Worm (Caenorhabditis elegans): ENCODE data around the gene Y49E10.4.

ce11 chrIII:12428799-12429351, 45.3 kb upstream of the Y49E10.4 start:
- TF ChIP-seq egl-27 (tag; optimal IDR thresholded peaks at IDR 0.05) (no peak), lsy-2 (tag; optimal IDR thresholded peaks at IDR 0.05) (no peak), F13H6.1 (tag; optimal IDR thresholded peaks at IDR 0.05) (no peak), unc-62 (GFP tag; optimal IDR thresholded peaks at IDR 0.05) (no peak), dmd-4 (tag; optimal IDR thresholded peaks at IDR 0.05) (no peak), nhr-77 (tag; optimal IDR thresholded peaks at IDR 0.05) (no peak), C34F6.9 (tag; optimal IDR thresholded peaks at IDR 0.05) (no peak), lin-11 (tag; optimal IDR thresholded peaks at IDR 0.05) (no peak), skn-1 (tag; optimal IDR thresholded peaks at IDR 0.05) (no peak)
